Fruit fly (Drosophila melanogaster): ENCODE measurements around the gene Ets65A.

DNA sequence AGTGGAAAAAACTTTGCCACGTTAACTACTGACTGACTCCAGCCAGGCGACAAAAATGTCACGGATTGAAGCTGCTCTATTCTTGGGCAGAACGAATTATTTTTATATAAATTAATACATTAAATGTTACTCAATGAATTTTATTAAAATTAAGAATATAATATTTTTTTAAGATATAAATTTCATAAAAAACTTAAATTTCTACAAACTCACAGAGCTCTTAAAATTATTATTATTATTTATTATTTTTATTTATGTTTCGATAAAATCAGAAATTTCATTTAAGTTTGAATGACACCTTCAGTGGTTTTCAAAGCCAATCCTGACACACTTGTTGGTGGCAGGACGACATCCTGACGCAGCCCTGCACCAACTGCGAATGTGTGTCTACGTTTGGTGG lies 12.3 kb upstream of the Ets65A start:
- TF ChIP-seq CG14860 (GFP tag; IDR thresholded peaks at IDR 0.05; ENCODE audit: partially characterized antibody) (no peak), pzg (GFP tag; optimal IDR thresholded peaks at IDR 0.05) (no peak), CG31365 (tag; optimal IDR thresholded peaks at IDR 0.05) (no peak), B-H1 (GFP tag; IDR thresholded peaks at IDR 0.05) (no peak), CG8478 (optimal IDR thresholded peaks at IDR 0.05) (no peak), CG17829 (tag; optimal IDR thresholded peaks at IDR 0.05) (no peak), CG8089 (GFP tag; optimal IDR thresholded peaks at IDR 0.05) (no peak)
